Worm (Caenorhabditis elegans): ENCODE measurements around the gene gldi-8.

ce11 chrIII:12611414-12611813 lies 11.9 kb upstream of the gldi-8 start:
- TF ChIP-seq elt-3 (tag; optimal IDR thresholded peaks at IDR 0.05) (no peak), ztf-4 (tag; optimal IDR thresholded peaks at IDR 0.05) (no peak), pqm-1 (tag; optimal IDR thresholded peaks at IDR 0.05) (no peak), pha-4 (tag; optimal IDR thresholded peaks at IDR 0.05) (no peak), snpc-4 (tag; optimal IDR thresholded peaks at IDR 0.05) (no peak), ama-1 (optimal IDR thresholded peaks at IDR 0.05) (no peak), skn-1 (tag; optimal IDR thresholded peaks at IDR 0.05) (no peak), fkh-10 (GFP tag; optimal IDR thresholded peaks at IDR 0.05) (no peak), nhr-237 (tag; optimal IDR thresholded peaks at IDR 0.05) (no peak), nhr-23 (tag; optimal IDR thresholded peaks at IDR 0.05) (no peak), unc-62 (GFP tag; optimal IDR thresholded peaks at IDR 0.05) (no peak), egl-5 (tag; optimal IDR thresholded peaks at IDR 0.05) (no peak), mdl-1 (tag; optimal IDR thresholded peaks at IDR 0.05) (no peak)

Measured in whole organism, L3 larva.